Fruit fly (Drosophila melanogaster) whole organism, wandering third instar larva: ENCODE measurements around the gene CG17982.

ENCODE experiments used
- CG32264 ChIP-seq: fragments of 200-800 bp; sonication (Bioruptor generic); optimal IDR thresholded peaks from 2 replicates; lab custom pipeline; 2016; ENCODE audit warnings: missing biosample characterization, missing genetic modification characterization
- CG9705 ChIP-seq: fragments of 200-800 bp; sonication (Bioruptor generic); optimal IDR thresholded peaks from 2 replicates; lab custom pipeline; 2018; ENCODE audit warnings: missing biosample characterization, mild to moderate bottlenecking, missing genetic modification characterization
- CrebA ChIP-seq: fragments of 200-800 bp; sonication (Bioruptor generic); optimal IDR thresholded peaks from 2 replicates; lab custom pipeline; 2016; ENCODE audit warnings: missing biosample characterization, mild to moderate bottlenecking, missing genetic modification characterization, borderline replicate concordance
- Dfd ChIP-seq: fragments of >200 bp; optimal IDR thresholded peaks from 2 replicates; lab custom pipeline; 2017; ENCODE audit warnings: missing biosample characterization, missing genetic modification characterization
- GATAd ChIP-seq: sonication (Bioruptor generic); optimal IDR thresholded peaks from 2 replicates; lab custom pipeline; 2016; ENCODE audit warnings: missing biosample characterization, missing genetic modification characterization
- Mio ChIP-seq: sonication (Bioruptor generic); optimal IDR thresholded peaks from 2 replicates; lab custom pipeline; 2016; ENCODE audit warnings: missing biosample characterization, missing genetic modification characterization
- Myc ChIP-seq: fragments of >200 bp; optimal IDR thresholded peaks from 2 replicates; lab custom pipeline; 2017
- Sp1 ChIP-seq: fragments of 200-800 bp; sonication (Bioruptor generic); optimal IDR thresholded peaks from 3 replicates; lab custom pipeline; 2019; ENCODE audit warnings: missing biosample characterization, mild to moderate bottlenecking, missing genetic modification characterization, moderate library complexity
- h ChIP-seq: fragments of 200-800 bp; sonication (Bioruptor generic); optimal IDR thresholded peaks from 3 replicates; lab custom pipeline; 2016; ENCODE audit warnings: missing biosample characterization, mild to moderate bottlenecking, missing genetic modification characterization
- pan ChIP-seq: fragments of >200 bp; optimal IDR thresholded peaks from 2 replicates; lab custom pipeline; 2017
- psq ChIP-seq: fragments of 200-800 bp; sonication (Bioruptor generic); optimal IDR thresholded peaks from 3 replicates; lab custom pipeline; 2017; ENCODE audit warnings: missing biosample characterization, mild to moderate bottlenecking, missing genetic modification characterization, moderate library complexity
- rgr ChIP-seq: fragments of 200-800 bp; sonication (Bioruptor generic); optimal IDR thresholded peaks from 3 replicates; lab custom pipeline; 2016; ENCODE audit warnings: missing biosample characterization, mild to moderate bottlenecking, missing genetic modification characterization
- tai ChIP-seq: sonication (Bioruptor generic); optimal IDR thresholded peaks from 2 replicates; lab custom pipeline; 2016; ENCODE audit warnings: missing biosample characterization, missing genetic modification characterization
- usp ChIP-seq: fragments of >200 bp; optimal IDR thresholded peaks from 2 replicates; lab custom pipeline; 2017; ENCODE audit warnings: missing biosample characterization, missing genetic modification characterization

DNA sequence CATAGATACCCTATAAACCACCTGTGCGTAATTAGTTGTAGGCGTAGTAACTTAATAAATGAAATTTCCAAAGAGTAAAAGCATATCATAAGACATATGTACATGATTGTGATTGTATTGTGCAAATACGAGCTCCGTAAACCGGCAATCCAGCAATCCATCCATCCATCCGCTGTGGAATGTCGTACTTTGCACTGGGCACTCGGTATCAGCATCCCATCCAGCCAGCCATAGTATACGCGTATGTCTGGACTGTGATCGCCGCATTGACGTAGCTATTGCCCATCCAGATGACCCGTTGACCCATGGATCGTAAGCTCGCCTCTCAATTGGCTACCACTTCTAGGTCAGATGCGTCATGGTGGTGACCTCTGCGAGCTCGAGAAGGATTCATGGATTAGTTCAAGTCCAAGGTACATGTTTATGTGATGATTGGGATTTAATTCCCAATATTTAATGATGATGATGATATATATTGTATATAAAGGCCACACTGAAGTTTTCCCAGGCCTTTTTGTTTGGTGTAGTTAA lies 15.4 kb upstream of the CG17982 start:
- no peak for TF ChIP-seq rgr (GFP tag; lab: Kevin White, UChicago)
- TF ChIP-seq GATAd, result no peak
- TF ChIP-seq Sp1, result no peak
- no peak for TF ChIP-seq h
- TF ChIP-seq Mio, result no peak
- no peak for TF ChIP-seq CrebA (GFP tag; lab: Kevin White, UChicago)
- no peak for TF ChIP-seq psq (GFP tag; lab: Kevin White, UChicago)
- no peak for TF ChIP-seq pan (lab: Kevin White, UChicago)
- TF ChIP-seq tai (GFP tag; lab: Kevin White, UChicago), result no peak
- TF ChIP-seq Dfd (GFP tag; lab: Kevin White, UChicago), result no peak
- no peak for TF ChIP-seq Myc (lab: Kevin White, UChicago)
- TF ChIP-seq CG9705 (GFP tag; lab: Kevin White, UChicago), result no peak
- TF ChIP-seq CG32264 (GFP tag; lab: Kevin White, UChicago), result no peak
- no peak for TF ChIP-seq usp (GFP tag; lab: Kevin White, UChicago)
